Fruit fly (Drosophila melanogaster): Measurements from ENCODE around the gene CG5758.

DNA sequence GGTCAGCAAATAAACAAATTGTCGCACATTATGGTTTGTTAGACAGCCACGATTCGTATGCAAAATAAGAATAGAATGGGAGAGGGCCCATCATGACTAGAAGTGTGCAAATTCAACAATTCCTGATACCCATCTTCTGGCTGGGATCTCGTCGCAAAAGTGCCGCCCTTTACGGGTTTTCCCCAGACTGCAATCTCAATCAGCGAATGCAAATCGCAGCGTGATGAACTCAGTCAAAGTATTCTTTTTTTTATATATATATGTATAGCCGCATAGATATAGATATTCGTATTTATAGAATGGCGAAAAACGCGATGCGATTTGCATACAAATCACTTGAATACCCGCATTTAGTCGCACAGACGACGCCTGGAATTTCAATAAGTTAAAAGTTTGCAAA is 3.1 kb downstream of the CG5758 start:
- no peak for TF ChIP-seq CG10631 (GFP tag; optimal IDR thresholded peaks at IDR 0.05)
- TF ChIP-seq Ets96B (tag; optimal IDR thresholded peaks at IDR 0.05): no peak
- no peak for TF ChIP-seq Gug (GFP tag; IDR thresholded peaks at IDR 0.05)
- no peak for TF ChIP-seq fd85E (GFP tag; optimal IDR thresholded peaks at IDR 0.05)
- TF ChIP-seq dsx (GFP tag; optimal IDR thresholded peaks at IDR 0.05; ENCODE audit: poor library complexity, severe bottlenecking): no peak
- no peak for TF ChIP-seq CG11902 (GFP tag; optimal IDR thresholded peaks at IDR 0.05)

Data from whole organism, prepupa.